Worm (Caenorhabditis elegans) whole organism, midembryonic: ENCODE results near the gene F40A3.1.

Source experiments
- T22C8.4 ChIP-seq: fragments of 200-800 bp; sonication (Bioruptor generic); IDR thresholded peaks from 2 replicates; pipeline ENCODE4 v1.3.6; 2022; ENCODE audit warnings: missing genetic modification characterization, missing compliant biosample characterization
- cog-1 ChIP-seq: sonication (generic microtip); optimal IDR thresholded peaks from 2 replicates; lab custom pipeline; 2016; ENCODE audit warnings: missing genetic modification characterization, missing compliant biosample characterization
- flt-1 ChIP-seq: fragments of 200-800 bp; sonication (Bioruptor generic); IDR thresholded peaks from 2 replicates; pipeline ENCODE4 v1.3.6; 2022; ENCODE audit warnings: missing genetic modification characterization, missing compliant biosample characterization
- klf-2 ChIP-seq: fragments of 200-800 bp; sonication (Bioruptor generic); conservative IDR thresholded peaks from 2 replicates; pipeline ENCODE4 v1.3.6; 2022; ENCODE audit warnings: missing genetic modification reagents, missing genetic modification characterization, missing compliant biosample characterization
- med-1 ChIP-seq: sonication (generic microtip); optimal IDR thresholded peaks from 2 replicates; lab custom pipeline; 2017; ENCODE audit warnings: missing genetic modification characterization, mild to moderate bottlenecking, missing compliant biosample characterization, antibody characterized with exemption, missing genetic modification reagents; ENCODE audit not compliant: insufficient read depth
- ref-1 ChIP-seq: fragments of 200-800 bp; sonication (Bioruptor generic); conservative IDR thresholded peaks from 2 replicates; pipeline ENCODE4 v1.3.6; 2022; ENCODE audit warnings: missing genetic modification reagents, missing genetic modification characterization, missing compliant biosample characterization
- tab-1 ChIP-seq: fragments of 200-800 bp; sonication (Bioruptor generic); IDR thresholded peaks from 2 replicates; pipeline ENCODE4 v1.3.6; 2022; ENCODE audit warnings: missing genetic modification characterization, missing compliant biosample characterization
- ztf-23 ChIP-seq: fragments of 200-800 bp; sonication (Bioruptor generic); IDR thresholded peaks from 2 replicates; pipeline ENCODE4 v1.3.6; 2022; ENCODE audit warnings: missing genetic modification reagents, missing genetic modification characterization, missing compliant biosample characterization
- ztf-29 ChIP-seq: fragments of 200-800 bp; sonication (Bioruptor generic); IDR thresholded peaks from 2 replicates; pipeline ENCODE4 v1.3.6; 2022; ENCODE audit warnings: missing genetic modification reagents, missing genetic modification characterization, missing compliant biosample characterization

Gene F40A3.1

DNA sequence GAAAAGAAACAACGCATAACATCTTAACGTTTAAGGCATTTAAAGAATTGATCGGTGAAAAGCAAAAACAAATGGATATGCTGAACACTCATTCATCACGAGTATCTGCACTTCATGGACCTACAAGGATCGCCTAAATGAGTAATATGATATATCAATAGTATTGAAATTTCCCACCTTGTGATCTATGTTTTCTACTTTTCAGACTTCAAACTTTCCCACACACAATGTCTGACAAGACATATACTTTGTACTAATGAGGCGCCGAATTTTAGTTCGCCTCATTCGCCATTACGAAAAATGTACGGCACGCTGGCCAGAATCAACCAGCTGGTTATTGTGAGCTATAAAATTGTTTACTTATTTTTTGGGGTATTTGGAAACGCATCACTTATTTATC lies 35.5 kb downstream of the F40A3.1 start, which contains the start of gene srsx-6:
Gene srsx-6, plus strand, starts transcription at position 301 of the 400 bp plus-strand sequence.
- TF ChIP-seq ztf-23 (GFP tag; lab: Robert Waterston, UW) (no peak), ztf-29 (GFP tag; lab: Robert Waterston, UW) (no peak), T22C8.4 (no peak), cog-1 (tag; lab: Kevin White, UChicago) (no peak)

DNA sequence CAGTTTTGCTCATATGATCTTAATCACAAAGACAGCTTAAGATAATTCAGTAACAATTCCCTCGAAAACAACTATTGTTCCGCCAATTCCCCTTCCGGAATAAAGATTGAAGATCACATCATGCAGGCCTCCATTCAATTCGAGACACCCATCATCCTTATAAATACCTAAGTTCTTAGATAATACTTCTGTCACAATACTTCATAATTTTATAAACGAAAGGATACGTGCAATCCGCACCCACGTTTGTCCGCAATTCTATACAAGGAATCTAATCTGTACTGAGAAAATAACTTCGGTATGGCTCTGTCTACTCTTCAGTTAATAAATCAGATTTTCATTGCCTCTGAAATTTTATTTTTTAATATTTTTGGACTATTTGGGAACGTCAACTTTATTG lies 37.3 kb downstream of the F40A3.1 start, which contains the start of gene srsx-5:
Gene srsx-5, plus strand, starts transcription at position 301 of the 400 bp plus-strand sequence.
- no peak for TF ChIP-seq tab-1 (GFP tag; lab: Robert Waterston, UW)
- no peak for TF ChIP-seq flt-1 (GFP tag; lab: Robert Waterston, UW)
- TF ChIP-seq med-1 (GFP tag; lab: Kevin White, UChicago) = no peak

DNA sequence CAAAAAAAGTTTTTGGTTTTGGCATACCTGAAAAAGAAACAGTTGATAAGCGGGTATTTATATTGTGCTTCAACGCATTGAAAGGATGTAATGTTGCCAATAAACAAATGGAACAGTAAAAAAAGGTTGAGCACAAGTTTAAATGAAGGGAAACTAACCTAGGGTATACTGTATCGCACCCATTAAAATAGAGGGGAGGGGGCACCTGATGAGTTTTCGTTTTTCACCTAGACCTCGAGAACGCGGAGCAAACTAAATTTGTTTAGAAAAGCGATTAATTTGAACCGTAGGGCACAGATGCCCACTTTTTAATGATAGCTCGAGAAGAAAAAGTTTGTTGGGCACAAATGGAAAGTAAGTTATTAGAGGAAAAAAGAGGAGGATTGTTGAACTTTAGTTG lies 41.7 kb downstream of the F40A3.1 start, which contains the start of gene ncx-10:
Gene ncx-10, minus strand, starts transcription at position 101 of the 400 bp plus-strand sequence.
- TF ChIP-seq ztf-29 (GFP tag; lab: Robert Waterston, UW) (no peak), klf-2 (GFP tag; lab: Robert Waterston, UW) (no peak), tab-1 (GFP tag; lab: Robert Waterston, UW) (no peak), cog-1 (tag; lab: Kevin White, UChicago) (no peak), med-1 (GFP tag; lab: Kevin White, UChicago) (no peak)

DNA sequence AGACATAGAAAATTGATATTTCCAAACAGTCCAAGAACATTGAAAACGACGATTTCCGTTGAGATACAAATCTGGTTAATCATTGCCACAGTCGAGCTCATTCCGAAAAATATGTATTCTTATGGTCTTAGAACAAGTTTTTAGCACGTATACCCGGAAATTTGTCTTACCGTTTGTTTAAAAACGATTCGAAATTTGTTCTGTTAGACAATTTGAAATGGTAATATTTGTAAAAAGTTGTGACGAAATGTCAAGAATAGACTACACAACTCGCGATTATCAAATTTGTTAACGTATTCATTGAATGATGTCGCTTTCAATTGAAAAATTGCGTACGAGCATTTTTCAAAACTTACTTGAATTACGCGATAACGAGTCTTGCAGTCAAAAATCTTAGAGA lies 45.8 kb downstream of the F40A3.1 start, which contains the start of gene srsx-3:
Gene srsx-3, minus strand, starts transcription at position 101 of the 400 bp plus-strand sequence.
- TF ChIP-seq tab-1 (GFP tag; lab: Robert Waterston, UW) (no peak), T22C8.4 (no peak), ztf-23 (GFP tag; lab: Robert Waterston, UW) (no peak), med-1 (GFP tag; lab: Kevin White, UChicago) (no peak), flt-1 (GFP tag; lab: Robert Waterston, UW) (no peak), ztf-29 (GFP tag; lab: Robert Waterston, UW) (no peak), ref-1 (GFP tag; lab: Robert Waterston, UW) (no peak), klf-2 (GFP tag; lab: Robert Waterston, UW) (no peak), cog-1 (tag; lab: Kevin White, UChicago) (no peak)

DNA sequence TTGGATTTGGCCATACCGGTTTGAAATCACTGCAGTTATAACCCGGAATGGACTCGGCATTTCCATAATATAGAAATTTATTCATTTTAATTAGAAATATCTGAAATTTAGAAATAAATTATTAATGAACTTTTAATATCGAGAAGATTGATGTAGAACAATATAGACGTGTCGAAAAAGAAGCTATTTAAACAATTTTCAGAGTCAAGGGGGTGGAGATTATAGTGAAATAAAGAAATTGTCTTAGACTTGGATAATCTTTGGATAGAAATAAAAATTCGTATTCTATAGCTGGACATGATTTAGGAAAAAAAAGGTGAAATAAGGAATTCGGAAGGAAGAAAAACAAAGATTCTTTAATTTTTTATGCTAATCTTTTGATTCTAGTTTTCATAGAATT lies 49.0 kb downstream of the F40A3.1 start, which contains the start of gene srt-53:
Gene srt-53, minus strand, starts transcription at position 101 of the 400 bp plus-strand sequence.
- no peak for TF ChIP-seq tab-1 (GFP tag; lab: Robert Waterston, UW)
- TF ChIP-seq flt-1 (GFP tag; lab: Robert Waterston, UW) = no peak
- TF ChIP-seq med-1 (GFP tag; lab: Kevin White, UChicago) = no peak
- TF ChIP-seq ztf-23 (GFP tag; lab: Robert Waterston, UW) = no peak
- no peak for TF ChIP-seq ztf-29 (GFP tag; lab: Robert Waterston, UW)
- TF ChIP-seq ref-1 (GFP tag; lab: Robert Waterston, UW) = no peak
- TF ChIP-seq T22C8.4 = no peak
- no peak for TF ChIP-seq klf-2 (GFP tag; lab: Robert Waterston, UW)
- no peak for TF ChIP-seq cog-1 (tag; lab: Kevin White, UChicago)

DNA sequence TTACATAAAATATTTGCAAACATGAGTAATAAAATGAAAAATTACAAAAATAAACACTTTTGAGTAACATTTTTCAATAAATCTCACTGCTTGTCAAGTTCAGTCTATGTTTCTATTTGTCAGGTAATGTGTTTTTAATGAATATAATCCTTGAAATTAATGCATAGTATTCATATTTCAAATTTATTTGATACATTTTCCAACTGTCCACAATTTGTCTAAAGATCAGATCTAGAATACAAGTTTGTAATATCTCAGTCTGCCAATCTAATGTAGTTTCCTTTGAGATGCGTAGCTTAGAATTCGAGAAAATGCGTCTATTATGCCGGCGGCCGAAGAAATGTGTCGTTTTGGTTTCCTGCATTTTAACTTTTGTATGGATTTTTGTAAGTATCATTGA lies 52.2 kb downstream of the F40A3.1 start, which contains the start of gene Y97E10B.1:
Gene Y97E10B.1, plus strand, starts transcription at position 301 of the 400 bp plus-strand sequence.
- no peak for TF ChIP-seq T22C8.4
- no peak for TF ChIP-seq ref-1 (GFP tag; lab: Robert Waterston, UW)
- TF ChIP-seq flt-1 (GFP tag; lab: Robert Waterston, UW) = no peak
- no peak for TF ChIP-seq med-1 (GFP tag; lab: Kevin White, UChicago)
- no peak for TF ChIP-seq cog-1 (tag; lab: Kevin White, UChicago)
- TF ChIP-seq klf-2 (GFP tag; lab: Robert Waterston, UW) = no peak
- TF ChIP-seq ztf-23 (GFP tag; lab: Robert Waterston, UW) = no peak
- TF ChIP-seq ztf-29 (GFP tag; lab: Robert Waterston, UW) = no peak
- TF ChIP-seq tab-1 (GFP tag; lab: Robert Waterston, UW) = no peak
